Fruit fly (Drosophila melanogaster): Measurements from ENCODE around the gene CG7101.

DNA sequence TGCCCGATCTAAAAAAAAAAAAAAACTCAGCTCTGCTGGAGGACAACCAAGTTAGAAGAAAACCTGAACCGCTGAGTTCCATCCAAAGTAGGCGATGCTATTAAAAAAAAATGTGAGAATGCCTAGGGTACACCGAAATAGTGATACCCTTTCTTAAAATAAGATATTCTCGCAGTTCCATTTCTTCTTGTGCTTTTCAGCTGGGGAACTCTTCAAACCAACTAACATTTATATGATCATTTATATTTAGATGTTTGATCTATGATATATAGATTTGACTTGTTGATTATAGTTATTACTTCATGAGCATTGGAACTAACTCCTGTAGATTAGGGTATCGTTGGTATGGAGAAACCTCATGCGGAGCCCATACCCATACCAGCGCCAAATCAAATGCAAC, 30.2 kb upstream of the CG7101 start:
- TF ChIP-seq Myc (optimal IDR thresholded peaks at IDR 0.05) (no peak), psq (optimal IDR thresholded peaks at IDR 0.05) (no peak), Sin3A (optimal IDR thresholded peaks at IDR 0.05) (no peak), insv (optimal IDR thresholded peaks at IDR 0.05) (no peak), h (optimal IDR thresholded peaks at IDR 0.05) (no peak), ttk (optimal IDR thresholded peaks at IDR 0.05) (no peak)

All from Kc167 (cell line).